Fruit fly (Drosophila melanogaster) whole organism: ENCODE data around the gene M6.

Experiments
- CG8478 ChIP-seq: fragments of >200 bp; optimal IDR thresholded peaks from 2 replicates; lab custom pipeline; 2018; ENCODE audit warnings: inconsistent platforms
- Dll ChIP-seq: fragments of >200 bp; optimal IDR thresholded peaks from 2 replicates; lab custom pipeline; 2017
- EcR ChIP-seq, 2 experiments: fragments of >200 bp; optimal IDR thresholded peaks; 2 replicates each; lab custom pipeline; 2017; ENCODE audit warnings: missing biosample characterization in 2 of 2, missing genetic modification characterization in 2 of 2, missing genetic modification reagents in 2 of 2
- pan ChIP-seq: fragments of >200 bp; optimal IDR thresholded peaks from 2 replicates; lab custom pipeline; 2017
- psq ChIP-seq: fragments of >200 bp; optimal IDR thresholded peaks from 2 replicates; lab custom pipeline; 2017
- usp ChIP-seq: fragments of >200 bp; optimal IDR thresholded peaks from 2 replicates; lab custom pipeline; 2017; ENCODE audit warnings: missing biosample characterization, missing genetic modification characterization, mixed read lengths

Gene M6

dm6 chr3L:21516716-21517266 is 9.1 kb downstream of the M6 start:
- TF ChIP-seq pan (no peak), CG8478 (no peak), Dll (lab: Kevin White, UChicago) (no peak), EcR (GFP tag; optimal IDR thresholded peaks at IDR 0.05; lab: Kevin White, UChicago) (no peak), usp (no peak), psq (lab: Kevin White, UChicago) (no peak)

dm6 chr3L:21518345-21518744 is 10.7 kb downstream of the M6 start:
- TF ChIP-seq EcR (GFP tag; optimal IDR thresholded peaks at IDR 0.05; lab: Kevin White, UChicago) = no peak
- TF ChIP-seq psq (lab: Kevin White, UChicago) = no peak
- no peak for TF ChIP-seq Dll (lab: Kevin White, UChicago)
- TF ChIP-seq CG8478 = no peak
- no peak for TF ChIP-seq pan
- TF ChIP-seq usp = no peak

dm6 chr3L:21523059-21523836 is 15.6 kb downstream of the M6 start, which contains the start of gene CG7611:
Gene CG7611, plus strand, starts transcription at chr3L:21523186.
- no peak for TF ChIP-seq pan
- TF ChIP-seq psq (lab: Kevin White, UChicago) = no peak
- no peak for TF ChIP-seq EcR (GFP tag; optimal IDR thresholded peaks at IDR 0.05; lab: Kevin White, UChicago)
- TF ChIP-seq usp = no peak
- no peak for TF ChIP-seq Dll (lab: Kevin White, UChicago)
- TF ChIP-seq CG8478 = no peak

- TF ChIP-seq usp (no peak), pan (no peak), CG8478 (no peak), Dll (lab: Kevin White, UChicago) (no peak), psq (lab: Kevin White, UChicago) (no peak), EcR (GFP tag; optimal IDR thresholded peaks at IDR 0.05; lab: Kevin White, UChicago) (no peak)
Observed at dm6 chr3L:21524071-21524889, 16.6 kb downstream of the M6 start.

dm6 chr3L:21529108-21529507 is 21.5 kb downstream of the M6 start, which contains the start of gene Arv1:
Gene Arv1, minus strand, starts transcription at chr3L:21529333.
- no peak for TF ChIP-seq pan
- no peak for TF ChIP-seq EcR (GFP tag; optimal IDR thresholded peaks at IDR 0.05; lab: Kevin White, UChicago)
- TF ChIP-seq Dll (lab: Kevin White, UChicago) = no peak
- TF ChIP-seq usp = no peak
- no peak for TF ChIP-seq CG8478
- no peak for TF ChIP-seq psq (lab: Kevin White, UChicago)

dm6 chr3L:21533270-21533948 is 25.8 kb downstream of the M6 start, which contains the start of gene Mkrn1:
Gene Mkrn1, minus strand, starts transcription at chr3L:21533713.
- TF ChIP-seq psq (lab: Kevin White, UChicago) (no peak), Dll (lab: Kevin White, UChicago) (no peak), usp (no peak), CG8478 (no peak), pan (no peak), EcR (GFP tag; optimal IDR thresholded peaks at IDR 0.05; lab: Kevin White, UChicago) (no peak)

dm6 chr3L:21534360-21534759 is 26.7 kb downstream of the M6 start, which contains the start of gene ppk5:
Gene ppk5, plus strand, starts transcription at chr3L:21534660.
- TF ChIP-seq CG8478 (no peak), pan (no peak), usp (no peak), EcR (GFP tag; optimal IDR thresholded peaks at IDR 0.05; lab: Kevin White, UChicago) (no peak), psq (lab: Kevin White, UChicago) (no peak), Dll (lab: Kevin White, UChicago) (no peak)

- TF ChIP-seq CG8478 (no peak), psq (lab: Kevin White, UChicago) (no peak), pan (no peak), usp (no peak), EcR (GFP tag; optimal IDR thresholded peaks at IDR 0.05; lab: Kevin White, UChicago) (no peak), Dll (lab: Kevin White, UChicago) (no peak)
Observed at dm6 chr3L:21536857-21537256, 29.2 kb downstream of the M6 start, which contains the start of gene Rpn10. Gene Rpn10, plus strand, starts transcription at chr3L:21537000.

- TF ChIP-seq EcR (GFP tag; optimal IDR thresholded peaks at IDR 0.05; lab: Kevin White, UChicago) (no peak), CG8478 (no peak), Dll (lab: Kevin White, UChicago) (no peak), usp (no peak), pan (no peak), psq (lab: Kevin White, UChicago) (no peak)
Observed at dm6 chr3L:21538893-21539244, 31.2 kb downstream of the M6 start.

- TF ChIP-seq Dll (lab: Kevin White, UChicago) (no peak), pan (no peak), CG8478 (no peak), usp (no peak), psq (lab: Kevin White, UChicago) (no peak), EcR (GFP tag; optimal IDR thresholded peaks at IDR 0.05; lab: Kevin White, UChicago) (no peak)
Observed at dm6 chr3L:21539245-21540196, 31.9 kb downstream of the M6 start, which contains the start of the genes COX8 and VhaM9.7-b. Gene COX8, minus strand, starts transcription at chr3L:21539447. Gene VhaM9.7-b, plus strand, starts transcription at chr3L:21539862.
